Fruit fly (Drosophila melanogaster): Measurements from ENCODE around the gene Sirt4.

The Sirt4 gene

dm6 chrX:5696436-5697022, 30.8 kb upstream of the Sirt4 start (continued):
- TF ChIP-seq fd85E (GFP tag; optimal IDR thresholded peaks at IDR 0.05) (peak; percentile 94), CG10669 (GFP tag; optimal IDR thresholded peaks at IDR 0.05) (peak; percentile 94), Gug (GFP tag; IDR thresholded peaks at IDR 0.05) (peak; percentile 93), CG10631 (GFP tag; optimal IDR thresholded peaks at IDR 0.05) (peak; percentile 97), Hr4 (GFP tag; optimal IDR thresholded peaks at IDR 0.05) (peak; percentile 97), achi (GFP tag; optimal IDR thresholded peaks at IDR 0.05) (peak; percentile 96), salr (GFP tag; optimal IDR thresholded peaks at IDR 0.05) (peak; percentile 93 to 95), ss (GFP tag; optimal IDR thresholded peaks at IDR 0.05) (peak; percentile 95 to 97), fkh (GFP tag; optimal IDR thresholded peaks at IDR 0.05) (peak; percentile 67), spab (GFP tag; optimal IDR thresholded peaks at IDR 0.05) (peak; percentile 97), Sox102F (GFP tag; optimal IDR thresholded peaks at IDR 0.05) (peak; percentile 97), Lpt (GFP tag; optimal IDR thresholded peaks at IDR 0.05) (peak; percentile 94), OdsH (GFP tag; optimal IDR thresholded peaks at IDR 0.05) (peak; percentile 96), CG6854 (GFP tag; optimal IDR thresholded peaks at IDR 0.05) (peak; percentile 95), net (GFP tag; optimal IDR thresholded peaks at IDR 0.05) (peak; percentile 97), CG11762 (GFP tag; optimal IDR thresholded peaks at IDR 0.05; ENCODE audit: insufficient read depth) (peak; percentile 97), CG6163 (GFP tag; IDR thresholded peaks at IDR 0.05) (peak; percentile 99), CG6276 (GFP tag; optimal IDR thresholded peaks at IDR 0.05) (peak; percentile 94), acj6 (GFP tag; optimal IDR thresholded peaks at IDR 0.05) (peak; percentile 98), CG3032 (tag; optimal IDR thresholded peaks at IDR 0.05) (peak; percentile 74), CG31627 (GFP tag; optimal IDR thresholded peaks at IDR 0.05) (peak; percentile 98), CG34406 (GFP tag; optimal IDR thresholded peaks at IDR 0.05) (peak; percentile 97)

DNA sequence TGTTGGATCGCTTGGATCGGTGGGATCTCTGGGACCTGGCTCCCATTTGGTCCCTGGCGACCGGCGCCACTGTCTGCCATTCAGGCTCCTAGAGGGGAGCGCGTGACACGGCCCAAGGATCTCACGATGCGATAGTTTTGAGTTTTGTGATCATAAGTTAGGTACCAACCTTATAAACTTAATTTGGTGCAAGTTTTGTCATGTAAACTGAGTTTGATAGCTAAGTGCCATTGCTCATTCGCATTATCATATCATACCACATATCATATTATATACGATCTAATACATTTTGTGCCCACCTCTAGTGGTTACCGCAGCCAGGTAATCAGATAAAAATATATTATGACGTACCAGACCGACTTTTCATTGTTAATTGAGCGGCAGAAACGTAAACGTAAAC, 30.2 kb upstream of the Sirt4 start:
- TF ChIP-seq CG10669 (GFP tag; optimal IDR thresholded peaks at IDR 0.05) (peak; percentile 29), esn (GFP tag; optimal IDR thresholded peaks at IDR 0.05) (no peak), CG3032 (tag; optimal IDR thresholded peaks at IDR 0.05) (peak; percentile 86), eg (GFP tag; IDR thresholded peaks at IDR 0.05) (peak; percentile 22; the same call in 1 of the 3 replicates), CG6163 (GFP tag; IDR thresholded peaks at IDR 0.05) (peak; percentile 37), Ets96B (tag; optimal IDR thresholded peaks at IDR 0.05) (peak; percentile 84), dsx (GFP tag; optimal IDR thresholded peaks at IDR 0.05; ENCODE audit: poor library complexity, severe bottlenecking) (peak; percentile 64), CG34406 (GFP tag; optimal IDR thresholded peaks at IDR 0.05) (no peak)

DNA sequence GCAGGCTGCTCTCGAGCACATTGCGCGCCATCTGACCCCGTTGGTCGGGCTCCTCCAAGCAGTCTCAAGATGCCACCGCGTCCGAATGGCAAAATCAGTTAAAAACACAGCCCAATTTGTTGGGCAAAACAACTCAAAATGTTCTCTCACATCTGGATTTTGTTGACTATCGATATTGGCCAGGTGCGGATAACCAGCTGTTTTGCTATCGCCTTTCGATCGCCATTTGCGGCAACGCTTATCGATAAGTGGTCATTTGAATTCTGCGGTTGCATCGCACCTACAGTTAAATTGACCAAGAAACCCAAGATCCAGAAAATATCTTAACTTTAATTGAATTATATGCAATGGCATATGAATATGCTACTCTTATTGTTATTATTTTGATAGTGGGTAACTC, 29.3 kb upstream of the Sirt4 start, which contains the start of gene CG3149:
Gene CG3149, minus strand, starts transcription at position 171 of the 400 bp plus-strand sequence.
- TF ChIP-seq Eip78C (GFP tag) (peak; percentile 45), Hr4 (GFP tag; optimal IDR thresholded peaks at IDR 0.05) (no peak), CG8119 (GFP tag; IDR thresholded peaks at IDR 0.05) (no peak), CG3032 (tag; optimal IDR thresholded peaks at IDR 0.05) (no peak), spab (GFP tag; optimal IDR thresholded peaks at IDR 0.05) (no peak)

DNA sequence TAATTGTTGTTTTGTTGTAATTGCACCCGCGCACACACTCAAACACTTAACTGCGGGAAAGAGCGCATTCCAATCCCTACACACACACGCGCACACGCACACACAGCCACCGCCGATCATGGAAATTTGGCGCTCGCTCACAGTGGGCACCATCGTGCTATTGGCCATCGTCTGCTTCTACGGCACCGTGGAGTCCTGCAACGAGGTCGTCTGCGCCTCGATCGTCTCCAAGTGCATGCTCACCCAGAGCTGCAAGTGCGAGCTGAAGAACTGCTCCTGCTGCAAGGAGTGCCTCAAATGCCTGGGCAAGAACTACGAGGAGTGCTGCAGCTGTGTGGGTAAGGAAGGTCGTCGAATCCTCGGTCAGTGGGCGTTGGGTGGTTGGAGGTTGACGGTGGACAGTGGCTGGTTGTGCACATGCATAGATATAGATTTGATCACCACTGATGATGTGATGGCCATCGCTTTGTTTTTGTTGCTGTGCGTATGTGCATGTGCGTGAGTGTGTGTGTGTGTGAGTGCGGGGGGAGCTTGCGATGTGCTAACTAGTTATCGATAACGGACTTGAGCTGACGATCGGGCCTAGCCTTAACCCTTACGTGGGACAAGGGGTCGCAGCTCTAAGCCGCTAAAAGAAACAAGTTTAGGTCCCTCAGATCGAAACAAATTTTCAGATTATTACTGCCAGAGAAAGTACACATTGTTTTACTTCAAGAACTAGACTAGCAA, 25.1 kb upstream of the Sirt4 start:
- TF ChIP-seq Blimp-1 (GFP tag; optimal IDR thresholded peaks at IDR 0.05), result no peak
- no peak for TF ChIP-seq CG1621 (tag; optimal IDR thresholded peaks at IDR 0.05)
- TF ChIP-seq fkh (GFP tag; optimal IDR thresholded peaks at IDR 0.05), result no peak
- no peak for TF ChIP-seq CG7368 (GFP tag; optimal IDR thresholded peaks at IDR 0.05)
- no peak for TF ChIP-seq Ets21C (GFP tag; optimal IDR thresholded peaks at IDR 0.05)
- peak; percentile 51 for TF ChIP-seq svp (GFP tag)
- no peak for TF ChIP-seq eg (GFP tag; IDR thresholded peaks at IDR 0.05)
- TF ChIP-seq acj6 (GFP tag; optimal IDR thresholded peaks at IDR 0.05), result no peak
- no peak for TF ChIP-seq Eip93F (GFP tag; optimal IDR thresholded peaks at IDR 0.05)
- TF ChIP-seq cyc (GFP tag; optimal IDR thresholded peaks at IDR 0.05), result no peak
- peak; percentile 6 for TF ChIP-seq CG16779 (tag; optimal IDR thresholded peaks at IDR 0.05)
- no peak for TF ChIP-seq dsx (GFP tag; optimal IDR thresholded peaks at IDR 0.05; ENCODE audit: poor library complexity, severe bottlenecking)
- TF ChIP-seq OdsH (GFP tag; optimal IDR thresholded peaks at IDR 0.05), result no peak
- no peak for TF ChIP-seq CG8119 (GFP tag; IDR thresholded peaks at IDR 0.05)
- TF ChIP-seq Hr4 (GFP tag; optimal IDR thresholded peaks at IDR 0.05), result no peak
- TF ChIP-seq topi (GFP tag; optimal IDR thresholded peaks at IDR 0.05), result no peak
- TF ChIP-seq Sox15 (GFP tag; optimal IDR thresholded peaks at IDR 0.05), result no peak
- no peak for TF ChIP-seq CG11294 (GFP tag; IDR thresholded peaks at IDR 0.05)
- TF ChIP-seq vri (GFP tag; optimal IDR thresholded peaks at IDR 0.05), result no peak
- no peak for TF ChIP-seq CG4318 (GFP tag; optimal IDR thresholded peaks at IDR 0.05)
- TF ChIP-seq Gug (GFP tag; IDR thresholded peaks at IDR 0.05), result no peak
- no peak for TF ChIP-seq CG31627 (GFP tag; optimal IDR thresholded peaks at IDR 0.05)
- no peak for TF ChIP-seq CG6276 (GFP tag; optimal IDR thresholded peaks at IDR 0.05)
- TF ChIP-seq CG6792 (GFP tag; optimal IDR thresholded peaks at IDR 0.05), result no peak
- no peak for TF ChIP-seq CG34406 (GFP tag; optimal IDR thresholded peaks at IDR 0.05)

Data from whole organism, prepupa.